Worm (Caenorhabditis elegans): Measurements from ENCODE around the gene talp-3.

- TF ChIP-seq attf-3 (GFP tag; conservative IDR thresholded peaks at IDR 0.05) (no peak), F39B2.1 (GFP tag; IDR thresholded peaks at IDR 0.05) (no peak), unc-62 (GFP tag; optimal IDR thresholded peaks at IDR 0.05) (no peak), aptf-3 (GFP tag; IDR thresholded peaks at IDR 0.05) (no peak), dpff-1 (tag; optimal IDR thresholded peaks at IDR 0.05) (no peak), attf-6 (GFP tag; IDR thresholded peaks at IDR 0.05) (no peak), T26A5.8 (tag; optimal IDR thresholded peaks at IDR 0.05) (no peak), K12H6.12 (tag; optimal IDR thresholded peaks at IDR 0.05) (no peak)
Observed at ce11 chrIV:14637413-14637812, 15.8 kb downstream of the talp-3 start, which contains the start of gene srlf-27.
